Worm (Caenorhabditis elegans) whole organism, midembryonic: ENCODE results near the gene his-64.

Source experiments
- klf-2 ChIP-seq: fragments of 200-800 bp; sonication (Bioruptor generic); conservative IDR thresholded peaks from 2 replicates; pipeline ENCODE4 v1.3.6; 2022; ENCODE audit warnings: missing genetic modification reagents, missing genetic modification characterization, missing compliant biosample characterization
- ztf-23 ChIP-seq: fragments of 200-800 bp; sonication (Bioruptor generic); IDR thresholded peaks from 2 replicates; pipeline ENCODE4 v1.3.6; 2022; ENCODE audit warnings: missing genetic modification reagents, missing genetic modification characterization, missing compliant biosample characterization

DNA sequence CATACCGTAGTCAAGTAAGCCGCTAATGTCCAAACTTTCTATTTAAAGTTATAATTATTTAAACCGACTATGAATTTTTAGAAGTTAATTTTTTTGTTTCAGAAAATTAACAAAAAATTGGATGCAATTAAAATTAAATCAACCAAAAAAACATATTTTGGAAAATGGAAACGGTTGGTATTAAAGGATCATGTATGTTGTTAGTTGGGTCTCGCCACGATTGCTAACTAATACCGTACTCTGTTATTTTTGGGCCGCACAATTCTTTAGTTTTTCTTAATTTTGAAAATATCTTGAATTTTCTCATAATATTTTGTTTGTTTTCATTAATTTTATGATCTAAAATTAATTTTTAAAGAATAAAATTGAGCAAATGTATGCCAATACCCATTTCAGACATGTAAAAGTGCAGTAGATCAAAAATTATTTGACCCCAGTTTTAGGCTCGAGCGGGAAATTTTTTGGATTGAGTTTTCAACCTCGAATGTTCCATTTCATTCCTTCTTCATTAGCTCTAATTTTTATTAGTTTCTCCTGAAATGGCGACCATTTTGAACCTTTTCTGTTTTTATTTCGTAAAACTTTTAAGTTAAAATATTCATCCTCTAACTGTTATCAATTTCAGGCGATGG is 34.4 kb upstream of the his-64 start, which contains the start of gene cbd-1:
- TF ChIP-seq klf-2 (GFP tag; lab: Robert Waterston, UW) (no peak), ztf-23 (GFP tag; lab: Robert Waterston, UW) (no peak)
